Fruit fly (Drosophila melanogaster) whole organism, embryonic: ENCODE results near the gene Smox.

Source experiments
- Abd-B ChIP-seq: fragments of 200-800 bp; sonication (Bioruptor generic); optimal IDR thresholded peaks from 2 replicates; lab custom pipeline; 2018; ENCODE audit warnings: missing biosample characterization, mild to moderate bottlenecking, missing genetic modification characterization, moderate library complexity
- Awh ChIP-seq: fragments of 200-800 bp; sonication (Bioruptor generic); IDR thresholded peaks from 2 replicates; pipeline ENCODE4, ENCODE4 v1.3.6; 2022; ENCODE audit warnings: missing biosample characterization, missing genetic modification characterization
- B-H1 ChIP-seq: fragments of 200-800 bp; sonication (Bioruptor generic); IDR thresholded peaks from 3 replicates; pipeline ENCODE4 v1.3.6; 2022; ENCODE audit warnings: missing biosample characterization, missing genetic modification characterization
- Bdp1 ChIP-seq: fragments of 200-800 bp; sonication (Bioruptor generic); optimal IDR thresholded peaks from 3 replicates; lab custom pipeline; 2016; ENCODE audit warnings: missing biosample characterization, missing genetic modification characterization
- CG11696 ChIP-seq: fragments of 200-800 bp; sonication (Bioruptor generic); IDR thresholded peaks from 2 replicates; pipeline ENCODE4 v1.3.6; 2022; ENCODE audit warnings: missing biosample characterization, missing genetic modification characterization
- CG15514 ChIP-seq: fragments of 200-800 bp; sonication (Bioruptor generic); optimal IDR thresholded peaks from 3 replicates; lab custom pipeline; 2017; ENCODE audit warnings: missing biosample characterization, missing genetic modification characterization, mild to moderate bottlenecking, moderate library complexity, missing genetic modification reagents
- CG16815 ChIP-seq: fragments of 200-800 bp; sonication (Bioruptor generic); optimal IDR thresholded peaks from 3 replicates; lab custom pipeline; 2017; ENCODE audit warnings: missing biosample characterization, mild to moderate bottlenecking, missing genetic modification characterization
- CG16863 ChIP-seq: fragments of 200-800 bp; sonication (Bioruptor generic); optimal IDR thresholded peaks from 3 replicates; lab custom pipeline; 2016; ENCODE audit warnings: missing biosample characterization, missing genetic modification characterization
- CG5245 ChIP-seq: fragments of 200-800 bp; sonication (Bioruptor generic); optimal IDR thresholded peaks from 3 replicates; lab custom pipeline; 2016; ENCODE audit warnings: missing biosample characterization, missing genetic modification characterization
- CG5953 ChIP-seq: fragments of 200-800 bp; sonication (Bioruptor generic); IDR thresholded peaks from 2 replicates; pipeline ENCODE4 v1.3.6; 2022; ENCODE audit warnings: missing biosample characterization, missing genetic modification characterization
- CG7987 ChIP-seq: fragments of 200-800 bp; sonication (Bioruptor generic); optimal IDR thresholded peaks from 2 replicates; lab custom pipeline; 2018; ENCODE audit warnings: missing biosample characterization, mild to moderate bottlenecking, missing genetic modification characterization, moderate library complexity
- CG8290 ChIP-seq, 3 experiments: fragments of 200-800 bp; sonication (Bioruptor generic); optimal IDR thresholded peaks; 2 replicates each; lab custom pipeline; 2016 to 2019; ENCODE audit warnings: missing biosample characterization in 3 of 3, missing genetic modification characterization in 3 of 3, mild to moderate bottlenecking in 2 of 3, moderate library complexity in 1 of 3
- CG9609 ChIP-seq: fragments of 200-800 bp; sonication (Bioruptor generic); optimal IDR thresholded peaks from 3 replicates; lab custom pipeline; 2016; ENCODE audit warnings: missing biosample characterization, missing genetic modification characterization
- CG9932 ChIP-seq: fragments of 200-800 bp; sonication (Bioruptor generic); IDR thresholded peaks from 2 replicates; pipeline ENCODE4 v1.3.6; 2022; ENCODE audit warnings: missing biosample characterization, missing genetic modification characterization
- D19B ChIP-seq: fragments of 200-800 bp; sonication (Bioruptor generic); optimal IDR thresholded peaks from 2 replicates; lab custom pipeline; 2017; ENCODE audit warnings: missing biosample characterization, mild to moderate bottlenecking, missing genetic modification characterization
- Dbx ChIP-seq: fragments of 200-800 bp; sonication (Bioruptor generic); IDR thresholded peaks from 3 replicates; pipeline ENCODE4 v1.3.6; 2022; ENCODE audit warnings: missing biosample characterization, missing genetic modification characterization
- Dek ChIP-seq: fragments of 200-800 bp; sonication (Bioruptor generic); optimal IDR thresholded peaks from 3 replicates; lab custom pipeline; 2019; ENCODE audit warnings: missing biosample characterization, mild to moderate bottlenecking, missing genetic modification characterization, moderate library complexity
- Dll ChIP-seq: fragments of 200-800 bp; sonication (Bioruptor generic); IDR thresholded peaks from 4 replicates; pipeline ENCODE4 v1.3.6; 2022; ENCODE audit warnings: missing biosample characterization, missing genetic modification characterization; ENCODE audit not compliant: partially characterized antibody
- E2f1 ChIP-seq: fragments of 200-800 bp; sonication (Bioruptor generic); IDR thresholded peaks from 2 replicates; pipeline ENCODE4 v1.3.6; 2022; ENCODE audit warnings: missing biosample characterization, missing genetic modification characterization
- E2f2 ChIP-seq: fragments of 200-800 bp; sonication (Bioruptor generic); IDR thresholded peaks from 2 replicates; pipeline ENCODE4 v1.3.6; 2022; ENCODE audit warnings: missing biosample characterization, missing genetic modification characterization
- GATAe ChIP-seq: fragments of 200-800 bp; sonication (Bioruptor generic); conservative IDR thresholded peaks from 2 replicates; pipeline ENCODE4 v1.3.6; 2022; ENCODE audit warnings: missing biosample characterization, missing genetic modification characterization
- MBD-R2 ChIP-seq: fragments of 200-800 bp; sonication (Bioruptor generic); IDR thresholded peaks from 2 replicates; pipeline ENCODE4 v1.3.6; 2022; ENCODE audit warnings: missing biosample characterization, missing genetic modification characterization
- MESR4 ChIP-seq: fragments of 200-800 bp; sonication (Bioruptor generic); optimal IDR thresholded peaks from 2 replicates; lab custom pipeline; 2018; ENCODE audit warnings: missing biosample characterization, mild to moderate bottlenecking, missing genetic modification characterization, moderate library complexity
- Max ChIP-seq: fragments of 200-800 bp; sonication (Bioruptor generic); optimal IDR thresholded peaks from 2 replicates; lab custom pipeline; 2016; ENCODE audit warnings: missing biosample characterization, mild to moderate bottlenecking, missing genetic modification characterization
- Med ChIP-seq: fragments of 200-800 bp; sonication (Bioruptor generic); peaks from one replicate; lab custom pipeline; 2016; ENCODE audit warnings: missing biosample characterization, missing genetic modification characterization, mild to moderate bottlenecking, inconsistent platforms, moderate library complexity
- Mrtf ChIP-seq: fragments of 200-800 bp; sonication (Bioruptor generic); IDR thresholded peaks from 3 replicates; pipeline ENCODE4 v1.3.6; 2022; ENCODE audit warnings: missing biosample characterization, missing genetic modification characterization
- Usf ChIP-seq: fragments of 200-800 bp; sonication (Bioruptor generic); optimal IDR thresholded peaks from 2 replicates; lab custom pipeline; 2017; ENCODE audit warnings: missing genotype, missing biosample characterization, missing genetic modification characterization
- Xbp1 ChIP-seq: fragments of 200-800 bp; sonication (Bioruptor generic); optimal IDR thresholded peaks from 3 replicates; lab custom pipeline; 2016; ENCODE audit warnings: missing biosample characterization, mild to moderate bottlenecking, missing genetic modification characterization
- cg ChIP-seq: fragments of 200-800 bp; sonication (Bioruptor generic); optimal IDR thresholded peaks from 3 replicates; lab custom pipeline; 2019; ENCODE audit warnings: missing biosample characterization, mild to moderate bottlenecking, missing genetic modification characterization, moderate library complexity
- disco-r ChIP-seq: fragments of 200-800 bp; sonication (Bioruptor generic); optimal IDR thresholded peaks from 2 replicates; lab custom pipeline; 2016; ENCODE audit warnings: missing biosample characterization, missing genetic modification characterization
- dmrt11E ChIP-seq: fragments of 200-800 bp; sonication (Bioruptor generic); optimal IDR thresholded peaks from 3 replicates; lab custom pipeline; 2018; ENCODE audit warnings: missing biosample characterization, mild to moderate bottlenecking, missing genetic modification characterization, moderate library complexity
- dysf ChIP-seq: fragments of 200-800 bp; sonication (Bioruptor generic); IDR thresholded peaks from 3 replicates; pipeline ENCODE4 v1.3.6; 2022; ENCODE audit warnings: missing biosample characterization, missing genetic modification characterization
- ems ChIP-seq: fragments of 200-800 bp; sonication (Bioruptor generic); optimal IDR thresholded peaks from 3 replicates; lab custom pipeline; 2016; ENCODE audit warnings: missing biosample characterization, missing genetic modification characterization
- gcm2 ChIP-seq: fragments of 200-800 bp; sonication (Bioruptor generic); optimal IDR thresholded peaks from 2 replicates; lab custom pipeline; 2016; ENCODE audit warnings: missing biosample characterization, missing genetic modification characterization
- grau ChIP-seq: fragments of 200-800 bp; optimal IDR thresholded peaks from 3 replicates; lab custom pipeline; 2019; ENCODE audit warnings: missing biosample characterization, mild to moderate bottlenecking, missing genetic modification characterization, moderate library complexity
- hbn ChIP-seq: fragments of 200-800 bp; sonication (Bioruptor generic); IDR thresholded peaks from 2 replicates; pipeline ENCODE4 v1.3.6; 2022; ENCODE audit warnings: missing biosample characterization, missing genetic modification characterization; ENCODE audit not compliant: partially characterized antibody
- klu ChIP-seq: fragments of 200-800 bp; sonication (Bioruptor generic); IDR thresholded peaks from 2 replicates; pipeline ENCODE4 v1.3.6; 2022; ENCODE audit warnings: missing biosample characterization, missing genetic modification characterization
- kni ChIP-seq: fragments of 200-800 bp; sonication (Bioruptor generic); optimal IDR thresholded peaks from 3 replicates; lab custom pipeline; 2017; ENCODE audit warnings: mild to moderate bottlenecking, missing biosample characterization, missing genetic modification reagents, missing genetic modification characterization
- lilli ChIP-seq: fragments of 200-800 bp; sonication (Bioruptor generic); optimal IDR thresholded peaks from 3 replicates; lab custom pipeline; 2016; ENCODE audit warnings: missing biosample characterization, missing genetic modification characterization
- lov ChIP-seq, 2 experiments: fragments of 200-800 bp in 1 of 2; fragments of >200 bp in 1 of 2; sonication (Bioruptor generic) in 1 of 2; IDR thresholded peaks in 1 of 2; optimal IDR thresholded peaks in 1 of 2; 2 replicates in 1 of 2; 3 replicates in 1 of 2; pipeline versions ENCODE4 v1.3.6 to Lab custom; 2017 to 2022; ENCODE audit warnings: missing biosample characterization in 1 of 2, missing genetic modification characterization in 1 of 2
- mam ChIP-seq: fragments of 200-800 bp; sonication (Bioruptor generic); optimal IDR thresholded peaks from 3 replicates; lab custom pipeline; 2016; ENCODE audit warnings: missing biosample characterization, missing genetic modification characterization
- nom ChIP-seq: fragments of 200-800 bp; sonication (Bioruptor generic); optimal IDR thresholded peaks from 2 replicates; lab custom pipeline; 2017; ENCODE audit warnings: missing biosample characterization, missing genetic modification characterization, mild to moderate bottlenecking, moderate library complexity, missing genetic modification reagents
- rib ChIP-seq: fragments of 200-800 bp; sonication (Bioruptor generic); IDR thresholded peaks from 2 replicates; pipeline ENCODE4 v1.3.6; 2022; ENCODE audit warnings: missing biosample characterization, missing genetic modification characterization
- sc ChIP-seq, 3 experiments: fragments of >200 bp in 2 of 3; fragments of 200-800 bp in 1 of 3; sonication (Bioruptor generic) in 1 of 3; optimal IDR thresholded peaks; 2 replicates in 2 of 3; 3 replicates in 1 of 3; lab custom pipeline; 2017; ENCODE audit warnings: mild to moderate bottlenecking in 1 of 3, missing biosample characterization in 1 of 3, missing genetic modification characterization in 1 of 3, missing genetic modification reagents in 1 of 3
- sd ChIP-seq: fragments of 200-800 bp; sonication (Bioruptor generic); optimal IDR thresholded peaks from 3 replicates; lab custom pipeline; 2018; ENCODE audit warnings: missing biosample characterization, mild to moderate bottlenecking, missing genetic modification characterization, moderate library complexity
- vnd ChIP-seq: fragments of 200-800 bp; sonication (Bioruptor generic); IDR thresholded peaks from 3 replicates; pipeline ENCODE4 v1.3.6; 2022; ENCODE audit warnings: missing biosample characterization, missing genetic modification characterization; ENCODE audit not compliant: partially characterized antibody
- zfh1 ChIP-seq: fragments of 200-800 bp; sonication (Bioruptor generic); IDR thresholded peaks from 3 replicates; pipeline ENCODE4 v1.3.6; 2022; ENCODE audit warnings: missing biosample characterization, missing genetic modification characterization

The Smox gene

DNA sequence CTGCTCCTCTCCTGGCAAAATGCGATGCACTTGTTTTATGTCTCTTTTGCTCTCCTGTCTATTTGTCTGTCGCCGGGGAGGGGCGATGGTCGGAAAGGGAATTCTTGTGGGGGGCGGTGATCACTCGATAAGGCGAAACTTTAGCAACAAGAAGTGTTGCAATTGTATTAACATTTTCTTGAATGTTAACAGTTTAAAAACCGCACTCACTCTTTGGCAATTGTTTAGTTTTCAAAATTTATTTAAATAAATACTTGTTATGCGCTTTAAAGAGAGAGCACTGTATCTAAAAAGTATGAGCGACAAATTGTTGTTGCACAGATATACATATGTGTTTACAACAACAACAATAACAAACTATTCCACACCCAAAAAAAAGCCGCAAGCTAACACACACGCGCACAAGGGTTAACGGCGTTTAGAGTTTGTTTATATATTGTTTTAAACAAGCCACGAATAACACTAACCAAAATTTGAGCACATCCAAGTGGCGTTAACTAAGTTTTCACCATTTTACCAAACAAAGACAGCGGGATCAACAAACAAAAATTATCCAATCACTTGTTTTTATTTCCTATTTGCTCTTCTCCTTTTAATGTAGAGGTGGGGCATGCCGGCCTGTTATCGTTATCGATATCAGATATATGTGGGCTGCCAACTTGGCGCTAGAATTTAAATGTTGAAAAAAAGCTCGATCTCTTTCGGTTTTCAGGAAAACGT lies 40.4 kb downstream of the Smox start, which contains the start of gene CG2258 (continued):
- TF ChIP-seq D19B (GFP tag; lab: Kevin White, UChicago) (peak; percentile 52), CG15514 (peak; percentile 85), Max (GFP tag; lab: Kevin White, UChicago) (peak; percentile 43), kni (GFP tag; lab: Kevin White, UChicago) (no peak), disco-r (peak; percentile 56), Med (GFP tag; lab: Kevin White, UChicago) (peak; percentile 95), cg (peak; percentile 59), CG11696 (GFP tag; lab: Robert Waterston, UW) (peak; percentile 70), B-H1 (peak; percentile 73), E2f2 (peak; percentile 85), Usf (GFP tag; lab: Kevin White, UChicago) (peak; percentile 37), lov (optimal IDR thresholded peaks at IDR 0.05; lab: Kevin White, UChicago) (no peak), lov (GFP tag; IDR thresholded peaks at IDR 0.05; lab: Robert Waterston, UW) (peak; percentile 82), zfh1 (peak; percentile 86), Abd-B (GFP tag; lab: Kevin White, UChicago) (peak; percentile 83), Xbp1 (GFP tag; lab: Kevin White, UChicago) (peak; percentile 87), dmrt11E (tag; lab: Kevin White, UChicago) (peak; percentile 50), ems (GFP tag; lab: Kevin White, UChicago) (peak; percentile 73), Dek (tag; lab: Kevin White, UChicago) (peak; percentile 77), hbn (GFP tag; lab: Robert Waterston, UW) (no peak), CG9609 (peak; percentile 75), rib (peak; percentile 55; the same call in 1 of the 2 replicates), CG7987 (peak; percentile 46), Dll (GFP tag; lab: Robert Waterston, UW) (no peak), CG5245 (GFP tag; lab: Kevin White, UChicago) (peak; percentile 76), Awh (GFP tag; lab: Robert Waterston, UW) (peak; percentile 76), CG9932 (GFP tag; lab: Robert Waterston, UW) (peak; percentile 79), E2f1 (peak; percentile 84), CG8290 (GFP tag; optimal IDR thresholded peaks at IDR 0.05; lab: Kevin White, UChicago) (no peak), CG8290 (tag; optimal IDR thresholded peaks at IDR 0.05; lab: Kevin White, UChicago) (peak; percentile 16 to 87), sc (optimal IDR thresholded peaks at IDR 0.05; lab: Kevin White, UChicago) (no peak), sc (GFP tag; optimal IDR thresholded peaks at IDR 0.05; lab: Kevin White, UChicago) (peak; percentile 71), klu (GFP tag; lab: Robert Waterston, UW) (peak; percentile 68), mam (GFP tag; lab: Kevin White, UChicago) (peak; percentile 17), GATAe (GFP tag; lab: Robert Waterston, UW) (no peak), sd (tag; lab: Kevin White, UChicago) (peak; percentile 59), dysf (GFP tag; lab: Robert Waterston, UW) (peak; percentile 93), CG16863 (GFP tag; lab: Kevin White, UChicago) (peak; percentile 73), nom (GFP tag; lab: Kevin White, UChicago) (peak; percentile 83), grau (tag; lab: Kevin White, UChicago) (peak; percentile 96), vnd (GFP tag; lab: Robert Waterston, UW) (no peak), MESR4 (GFP tag; lab: Kevin White, UChicago) (peak; percentile 9), Dbx (GFP tag; lab: Robert Waterston, UW) (peak; percentile 62; the same call in 1 of the 3 replicates), MBD-R2 (GFP tag; lab: Robert Waterston, UW) (peak; percentile 68; the same call in 1 of the 2 replicates), lilli (peak; percentile 46), Mrtf (GFP tag; lab: Robert Waterston, UW) (peak; percentile 80), CG16815 (GFP tag; lab: Kevin White, UChicago) (peak; percentile 67), Bdp1 (GFP tag; lab: Kevin White, UChicago) (peak; percentile 45), gcm2 (GFP tag; lab: Kevin White, UChicago) (no peak), CG5953 (GFP tag; lab: Robert Waterston, UW) (peak; percentile 82; the same call in 1 of the 2 replicates)
